Worm (Caenorhabditis elegans): Measurements from ENCODE around the gene F46H5.11.
A peak's percentile ranks its signal among the peaks of the same experiment; 100 is the strongest.

The F46H5.11 gene

ce11 chrX:7254558-7254957 lies 17.3 kb downstream of the F46H5.11 start, which contains the start of gene F46H5.4 (continued):
- TF ChIP-seq grh-1 (GFP tag; IDR thresholded peaks at IDR 0.05) = no peak
- no peak for TF ChIP-seq efl-1 (optimal IDR thresholded peaks at IDR 0.05)
- TF ChIP-seq efl-1 (GFP tag; optimal IDR thresholded peaks at IDR 0.05 in 1 of 2) = no peak
- peak; percentile 29 for TF ChIP-seq irx-1 (tag; optimal IDR thresholded peaks at IDR 0.05)
- TF ChIP-seq lsy-2 (tag; optimal IDR thresholded peaks at IDR 0.05) = peak in 1 of 2 experiments; percentile 52
- peak; percentile 54 for TF ChIP-seq blmp-1 (tag; optimal IDR thresholded peaks at IDR 0.05)
- TF ChIP-seq sptf-1 (tag; optimal IDR thresholded peaks at IDR 0.05) = no peak
- TF ChIP-seq ceh-88 (GFP tag; IDR thresholded peaks at IDR 0.05) = no peak
- TF ChIP-seq nhr-85 (tag) = no peak
- no peak for TF ChIP-seq nhr-47 (tag; optimal IDR thresholded peaks at IDR 0.05)
- peak; percentile 48 for TF ChIP-seq snu-23 (GFP tag; optimal IDR thresholded peaks at IDR 0.05)
- TF ChIP-seq aha-1 (tag; optimal IDR thresholded peaks at IDR 0.05) = no peak
- TF ChIP-seq efl-3 (GFP tag; optimal IDR thresholded peaks at IDR 0.05) = no peak
- TF ChIP-seq nhr-12 (tag; optimal IDR thresholded peaks at IDR 0.05) = no peak
- TF ChIP-seq fkh-8 (tag; optimal IDR thresholded peaks at IDR 0.05) = no peak
- TF ChIP-seq fkh-10 (GFP tag; optimal IDR thresholded peaks at IDR 0.05) = no peak
- TF ChIP-seq fos-1 (tag; optimal IDR thresholded peaks at IDR 0.05) = no peak
- TF ChIP-seq sox-4 (tag; optimal IDR thresholded peaks at IDR 0.05) = no peak
- TF ChIP-seq elt-2 (tag; optimal IDR thresholded peaks at IDR 0.05) = no peak
- no peak for TF ChIP-seq hpl-2 (GFP tag; optimal IDR thresholded peaks at IDR 0.05)
- no peak for TF ChIP-seq mef-2 (tag; optimal IDR thresholded peaks at IDR 0.05)
- TF ChIP-seq C34B4.2 (tag; optimal IDR thresholded peaks at IDR 0.05) = no peak
- TF ChIP-seq pqm-1 (tag; optimal IDR thresholded peaks at IDR 0.05) = no peak
- no peak for TF ChIP-seq ztf-4 (tag; optimal IDR thresholded peaks at IDR 0.05)
- no peak for TF ChIP-seq dpl-1 (GFP tag; optimal IDR thresholded peaks at IDR 0.05)
- no peak for TF ChIP-seq elt-3 (tag; optimal IDR thresholded peaks at IDR 0.05)
- TF ChIP-seq F16B12.6 (tag; optimal IDR thresholded peaks at IDR 0.05) = no peak
- no peak for TF ChIP-seq tlp-1 (tag; optimal IDR thresholded peaks at IDR 0.05)
- no peak for TF ChIP-seq ces-1 (GFP tag; optimal IDR thresholded peaks at IDR 0.05)
- peak in 1 of 3 experiments; percentile 45 for TF ChIP-seq ceh-82 (tag; optimal IDR thresholded peaks at IDR 0.05)
- TF ChIP-seq alr-1 (tag; optimal IDR thresholded peaks at IDR 0.05; ENCODE audit: borderline replicate concordance) = no peak
- TF ChIP-seq hlh-17 (GFP tag; optimal IDR thresholded peaks at IDR 0.05; ENCODE audit: borderline replicate concordance) = no peak
- TF ChIP-seq nhr-19 (GFP tag; conservative IDR thresholded peaks at IDR 0.05) = no peak
- TF ChIP-seq aly-2 (tag; optimal IDR thresholded peaks at IDR 0.05) = no peak
- no peak for TF ChIP-seq ceh-90 (tag; optimal IDR thresholded peaks at IDR 0.05)
- TF ChIP-seq sup-37 (GFP tag; optimal IDR thresholded peaks at IDR 0.05) = no peak
- TF ChIP-seq rnt-1 (tag; optimal IDR thresholded peaks at IDR 0.05) = peak; percentile 39
- no peak for TF ChIP-seq ama-1 (optimal IDR thresholded peaks at IDR 0.05)
- no peak for TF ChIP-seq Y116A8C.19 (tag; optimal IDR thresholded peaks at IDR 0.05; ENCODE audit: borderline replicate concordance)
- TF ChIP-seq nhr-71 (tag; optimal IDR thresholded peaks at IDR 0.05) = peak; percentile 39
- no peak for TF ChIP-seq nhr-28 (tag; optimal IDR thresholded peaks at IDR 0.05)
- TF ChIP-seq fkh-4 (tag; optimal IDR thresholded peaks at IDR 0.05; ENCODE audit: borderline replicate concordance) = no peak
- no peak for TF ChIP-seq lin-15B (tag; optimal IDR thresholded peaks at IDR 0.05)
- no peak for TF ChIP-seq lin-39 (tag; optimal IDR thresholded peaks at IDR 0.05)
- TF ChIP-seq ets-5 (GFP tag; IDR thresholded peaks at IDR 0.05) = no peak
- TF ChIP-seq nhr-77 (tag; optimal IDR thresholded peaks at IDR 0.05) = no peak
- no peak for TF ChIP-seq unc-62 (GFP tag; optimal IDR thresholded peaks at IDR 0.05)
- TF ChIP-seq nhr-20 (tag; optimal IDR thresholded peaks at IDR 0.05) = peak; percentile 38
- TF ChIP-seq C16A3.4 (tag; optimal IDR thresholded peaks at IDR 0.05) = peak; percentile 29
- TF ChIP-seq swsn-7 (tag; optimal IDR thresholded peaks at IDR 0.05) = peak; percentile 9
- TF ChIP-seq nhr-76 (tag; optimal IDR thresholded peaks at IDR 0.05) = no peak
- TF ChIP-seq pax-3 (tag; optimal IDR thresholded peaks at IDR 0.05) = no peak
- no peak for TF ChIP-seq jun-1 (tag; optimal IDR thresholded peaks at IDR 0.05)
- TF ChIP-seq unc-86 (tag; optimal IDR thresholded peaks at IDR 0.05) = no peak
- no peak for TF ChIP-seq zag-1 (tag; optimal IDR thresholded peaks at IDR 0.05)
